Fruit fly (Drosophila melanogaster) whole organism, embryonic: ENCODE measurements around the gene Rpn1.

Source experiments
- Abd-B ChIP-seq: fragments of 200-800 bp; sonication (Bioruptor generic); optimal IDR thresholded peaks from 2 replicates; lab custom pipeline; 2018; ENCODE audit warnings: missing biosample characterization, mild to moderate bottlenecking, missing genetic modification characterization, moderate library complexity
- BtbVII ChIP-seq: fragments of 200-800 bp; sonication (Bioruptor generic); optimal IDR thresholded peaks from 3 replicates; lab custom pipeline; 2017; ENCODE audit warnings: missing biosample characterization, mild to moderate bottlenecking, missing genetic modification characterization
- CG10274 ChIP-seq: fragments of 200-800 bp; sonication (Bioruptor generic); optimal IDR thresholded peaks from 3 replicates; lab custom pipeline; 2017; ENCODE audit warnings: missing biosample characterization, mild to moderate bottlenecking, missing genetic modification characterization
- CG10321 ChIP-seq: fragments of 200-800 bp; sonication (Bioruptor generic); IDR thresholded peaks from 2 replicates; pipeline ENCODE4 v1.3.6; 2022; ENCODE audit warnings: missing biosample characterization, missing genetic modification characterization
- CG10565 ChIP-seq: fragments of 200-800 bp; sonication (Bioruptor generic); optimal IDR thresholded peaks from 3 replicates; lab custom pipeline; 2016; ENCODE audit warnings: missing biosample characterization, mild to moderate bottlenecking, missing genetic modification characterization
- CG10959 ChIP-seq: fragments of 200-800 bp; sonication (Bioruptor generic); IDR thresholded peaks from 2 replicates; pipeline ENCODE4 v1.3.6; 2022; ENCODE audit warnings: missing biosample characterization, missing genetic modification characterization
- CG11504 ChIP-seq: fragments of 200-800 bp; sonication (Bioruptor generic); optimal IDR thresholded peaks from 3 replicates; lab custom pipeline; 2019; ENCODE audit warnings: missing biosample characterization, mild to moderate bottlenecking, missing genetic modification characterization, moderate library complexity
- CG12236 ChIP-seq: fragments of 200-800 bp; sonication (Bioruptor generic); optimal IDR thresholded peaks from 2 replicates; lab custom pipeline; 2016; ENCODE audit warnings: missing biosample characterization, missing genetic modification characterization
- CG13296 ChIP-seq: fragments of 200-800 bp; sonication (Bioruptor generic); optimal IDR thresholded peaks from 3 replicates; lab custom pipeline; 2018; ENCODE audit warnings: missing biosample characterization, mild to moderate bottlenecking, missing genetic modification characterization
- CG13894 ChIP-seq: fragments of 200-800 bp; sonication (Bioruptor generic); optimal IDR thresholded peaks from 3 replicates; lab custom pipeline; 2018; ENCODE audit warnings: missing biosample characterization, mild to moderate bottlenecking, missing genetic modification characterization, moderate library complexity
- CG15269 ChIP-seq: fragments of 200-800 bp; sonication (Bioruptor generic); optimal IDR thresholded peaks from 2 replicates; lab custom pipeline; 2018; ENCODE audit warnings: missing biosample characterization, mild to moderate bottlenecking, missing genetic modification characterization, moderate library complexity
- CG1529 ChIP-seq: fragments of 200-800 bp; sonication (Bioruptor generic); optimal IDR thresholded peaks from 3 replicates; lab custom pipeline; 2018; ENCODE audit warnings: missing biosample characterization, missing genetic modification characterization
- CG15514 ChIP-seq: fragments of 200-800 bp; sonication (Bioruptor generic); optimal IDR thresholded peaks from 3 replicates; lab custom pipeline; 2017; ENCODE audit warnings: missing biosample characterization, missing genetic modification characterization, mild to moderate bottlenecking, moderate library complexity, missing genetic modification reagents
- CG18262 ChIP-seq: fragments of 200-800 bp; optimal IDR thresholded peaks from 3 replicates; lab custom pipeline; 2019; ENCODE audit warnings: missing biosample characterization, mild to moderate bottlenecking, missing genetic modification characterization, moderate library complexity
- CG18599 ChIP-seq: fragments of 200-800 bp; sonication (Bioruptor generic); optimal IDR thresholded peaks from 3 replicates; lab custom pipeline; 2017; ENCODE audit warnings: missing biosample characterization, missing genetic modification characterization, mild to moderate bottlenecking, moderate library complexity, missing genetic modification reagents
- CG2199 ChIP-seq: fragments of 200-800 bp; sonication (Bioruptor generic); IDR thresholded peaks from 3 replicates; pipeline ENCODE4 v1.3.6; 2022; ENCODE audit warnings: missing biosample characterization, missing genetic modification characterization
- CG2875 ChIP-seq: fragments of 200-800 bp; sonication (Bioruptor generic); optimal IDR thresholded peaks from 2 replicates; lab custom pipeline; 2017; ENCODE audit warnings: missing biosample characterization, mild to moderate bottlenecking, missing genetic modification characterization, missing genetic modification reagents
- CG4328 ChIP-seq: fragments of 200-800 bp; sonication (Bioruptor generic); optimal IDR thresholded peaks from 3 replicates; lab custom pipeline; 2017; ENCODE audit warnings: missing biosample characterization, missing genetic modification reagents, missing genetic modification characterization
- CG5245 ChIP-seq: fragments of 200-800 bp; sonication (Bioruptor generic); optimal IDR thresholded peaks from 3 replicates; lab custom pipeline; 2016; ENCODE audit warnings: missing biosample characterization, missing genetic modification characterization
- CG6813 ChIP-seq: fragments of 200-800 bp; sonication (Bioruptor generic); optimal IDR thresholded peaks from 2 replicates; lab custom pipeline; 2017; ENCODE audit warnings: missing biosample characterization, missing genetic modification characterization, mild to moderate bottlenecking, moderate library complexity, missing genetic modification reagents
- CG7786 ChIP-seq: fragments of 200-800 bp; sonication (Bioruptor generic); optimal IDR thresholded peaks from 2 replicates; lab custom pipeline; 2016; ENCODE audit warnings: missing biosample characterization, missing genetic modification characterization
- CG7987 ChIP-seq: fragments of 200-800 bp; sonication (Bioruptor generic); optimal IDR thresholded peaks from 2 replicates; lab custom pipeline; 2018; ENCODE audit warnings: missing biosample characterization, mild to moderate bottlenecking, missing genetic modification characterization, moderate library complexity
- CG8290 ChIP-seq, 3 experiments: fragments of 200-800 bp; sonication (Bioruptor generic); optimal IDR thresholded peaks; 2 replicates each; lab custom pipeline; 2016 to 2019; ENCODE audit warnings: missing biosample characterization in 3 of 3, missing genetic modification characterization in 3 of 3, mild to moderate bottlenecking in 2 of 3, moderate library complexity in 1 of 3
- CG8359 ChIP-seq: fragments of 200-800 bp; sonication (Bioruptor generic); optimal IDR thresholded peaks from 2 replicates; lab custom pipeline; 2017; ENCODE audit warnings: missing biosample characterization, mild to moderate bottlenecking, missing genetic modification characterization, borderline replicate concordance
- Dp ChIP-seq: fragments of 200-800 bp; sonication (Bioruptor generic); optimal IDR thresholded peaks from 2 replicates; lab custom pipeline; 2018; ENCODE audit warnings: missing biosample characterization, mild to moderate bottlenecking, missing genetic modification characterization, moderate library complexity
- Dref ChIP-seq: fragments of 200-800 bp; sonication (Bioruptor generic); IDR thresholded peaks from 2 replicates; pipeline ENCODE4 v1.3.6; 2022; ENCODE audit warnings: missing biosample characterization, missing genetic modification characterization
- E2f1 ChIP-seq: fragments of 200-800 bp; sonication (Bioruptor generic); IDR thresholded peaks from 2 replicates; pipeline ENCODE4 v1.3.6; 2022; ENCODE audit warnings: missing biosample characterization, missing genetic modification characterization
- Gsc ChIP-seq: fragments of 200-800 bp; sonication (Bioruptor generic); IDR thresholded peaks from 2 replicates; pipeline ENCODE4 v1.3.6; 2022; ENCODE audit warnings: missing biosample characterization, missing genetic modification characterization
- HLH3B ChIP-seq: fragments of 200-800 bp; sonication (Bioruptor generic); IDR thresholded peaks from 2 replicates; pipeline ENCODE4 v1.3.6; 2022; ENCODE audit warnings: missing biosample characterization, missing genetic modification characterization
- HLH4C ChIP-seq: fragments of 200-800 bp; sonication (Bioruptor generic); IDR thresholded peaks from 3 replicates; pipeline ENCODE4 v1.3.6; 2022; ENCODE audit warnings: missing biosample characterization, missing genetic modification characterization; ENCODE audit not compliant: partially characterized antibody
- Hand ChIP-seq: fragments of 200-800 bp; sonication (Bioruptor generic); optimal IDR thresholded peaks from 2 replicates; lab custom pipeline; 2017; ENCODE audit warnings: mild to moderate bottlenecking, missing biosample characterization, missing genetic modification reagents, missing genetic modification characterization
- Jarid2 ChIP-seq: fragments of 200-800 bp; sonication (Bioruptor generic); optimal IDR thresholded peaks from 3 replicates; lab custom pipeline; 2017; ENCODE audit warnings: mild to moderate bottlenecking, missing biosample characterization, missing genetic modification reagents, missing genetic modification characterization
- Nf-YC ChIP-seq: fragments of 200-800 bp; optimal IDR thresholded peaks from 3 replicates; lab custom pipeline; 2019; ENCODE audit warnings: missing biosample characterization, mild to moderate bottlenecking, missing genetic modification characterization, moderate library complexity
- TFAM ChIP-seq: fragments of 200-800 bp; sonication (Bioruptor generic); optimal IDR thresholded peaks from 2 replicates; lab custom pipeline; 2017; ENCODE audit warnings: missing biosample characterization, missing genetic modification characterization, inconsistent platforms
- Taf1 ChIP-seq: fragments of 200-800 bp; sonication (Bioruptor generic); IDR thresholded peaks from 2 replicates; pipeline ENCODE4 v1.3.6; 2022; ENCODE audit warnings: missing biosample characterization, missing genetic modification characterization
- ab ChIP-seq: fragments of 200-800 bp; sonication (Bioruptor generic); optimal IDR thresholded peaks from 2 replicates; lab custom pipeline; 2016; ENCODE audit warnings: missing biosample characterization, missing genetic modification characterization
- br ChIP-seq: fragments of >200 bp; optimal IDR thresholded peaks from 2 replicates; lab custom pipeline; 2017
- caup ChIP-seq: fragments of 200-800 bp; sonication (Bioruptor generic); optimal IDR thresholded peaks from 3 replicates; lab custom pipeline; 2017; ENCODE audit warnings: missing biosample characterization, mild to moderate bottlenecking, missing genetic modification characterization, moderate library complexity; ENCODE audit not compliant: severe bottlenecking
- chm ChIP-seq: fragments of 200-800 bp; sonication (Bioruptor generic); IDR thresholded peaks from 2 replicates; pipeline ENCODE4 v1.3.6; 2022; ENCODE audit warnings: missing biosample characterization, missing genetic modification characterization
- crc ChIP-seq: fragments of 200-800 bp; sonication (Bioruptor generic); optimal IDR thresholded peaks from 2 replicates; lab custom pipeline; 2016; ENCODE audit warnings: missing biosample characterization, missing genetic modification characterization
- fd96Cb ChIP-seq: fragments of 200-800 bp; sonication (Bioruptor generic); optimal IDR thresholded peaks from 2 replicates; lab custom pipeline; 2018; ENCODE audit warnings: missing biosample characterization, mild to moderate bottlenecking, missing genetic modification characterization, moderate library complexity
- lola ChIP-seq, 3 experiments: fragments of >200 bp in 2 of 3; fragments of 200-800 bp in 1 of 3; sonication (Bioruptor generic) in 1 of 3; optimal IDR thresholded peaks; 2 replicates each; lab custom pipeline; 2017 to 2019; ENCODE audit warnings: missing biosample characterization in 3 of 3, missing genetic modification characterization in 3 of 3, mild to moderate bottlenecking in 1 of 3, moderate library complexity in 1 of 3
- mld ChIP-seq: fragments of 200-800 bp; sonication (Bioruptor generic); IDR thresholded peaks from 3 replicates; pipeline ENCODE4 v1.3.6; 2022; ENCODE audit warnings: missing biosample characterization, missing genetic modification characterization; ENCODE audit not compliant: partially characterized antibody
- nau ChIP-seq: fragments of 200-800 bp; sonication (Bioruptor generic); optimal IDR thresholded peaks from 3 replicates; lab custom pipeline; 2017; ENCODE audit warnings: missing biosample characterization, mild to moderate bottlenecking, missing genetic modification characterization, missing genetic modification reagents
- nom ChIP-seq: fragments of 200-800 bp; sonication (Bioruptor generic); optimal IDR thresholded peaks from 2 replicates; lab custom pipeline; 2017; ENCODE audit warnings: missing biosample characterization, missing genetic modification characterization, mild to moderate bottlenecking, moderate library complexity, missing genetic modification reagents
- pros ChIP-seq: fragments of 200-800 bp; sonication (Bioruptor generic); optimal IDR thresholded peaks from 3 replicates; lab custom pipeline; 2019; ENCODE audit warnings: missing biosample characterization, mild to moderate bottlenecking, missing genetic modification characterization, moderate library complexity
- row ChIP-seq: fragments of 200-800 bp; sonication (Bioruptor generic); IDR thresholded peaks from 3 replicates; pipeline ENCODE4 v1.3.6; 2022; ENCODE audit warnings: missing biosample characterization, missing genetic modification characterization
- schlank ChIP-seq: fragments of 200-800 bp; sonication (Bioruptor generic); optimal IDR thresholded peaks from 2 replicates; lab custom pipeline; 2018; ENCODE audit warnings: missing biosample characterization, mild to moderate bottlenecking, missing genetic modification characterization
- seq ChIP-seq: fragments of 200-800 bp; sonication (Bioruptor generic); IDR thresholded peaks from 2 replicates; pipeline ENCODE4 v1.3.6; 2022; ENCODE audit warnings: missing biosample characterization, missing genetic modification characterization
- sim ChIP-seq: fragments of 200-800 bp; sonication (Bioruptor generic); IDR thresholded peaks from 2 replicates; pipeline ENCODE4 v1.3.6; 2022; ENCODE audit warnings: missing biosample characterization, missing genetic modification characterization

The Rpn1 gene

dm6 chr3L:19872465-19872883, 42.4 kb upstream of the Rpn1 start (continued):
- no peak for TF ChIP-seq CG8359 (GFP tag; lab: Kevin White, UChicago)
- no peak for TF ChIP-seq CG4328 (GFP tag; lab: Kevin White, UChicago)
- no peak for TF ChIP-seq CG1529 (GFP tag; lab: Kevin White, UChicago)
- no peak for TF ChIP-seq CG5245 (GFP tag; lab: Kevin White, UChicago)
- TF ChIP-seq HLH3B (GFP tag; lab: Robert Waterston, UW) = no peak
- no peak for TF ChIP-seq nom (GFP tag; lab: Kevin White, UChicago)
- no peak for TF ChIP-seq CG6813 (GFP tag; lab: Kevin White, UChicago)
- TF ChIP-seq fd96Cb = no peak
- no peak for TF ChIP-seq Nf-YC (tag; lab: Kevin White, UChicago)
- no peak for TF ChIP-seq mld
- TF ChIP-seq seq = 0 out of 2 replicates have a peak, but pooled peaks have one; percentile 22
- no peak for TF ChIP-seq lola (GFP tag; optimal IDR thresholded peaks at IDR 0.05; lab: Kevin White, UChicago)
- TF ChIP-seq CG2875 = no peak
- no peak for TF ChIP-seq sim
- TF ChIP-seq chm (GFP tag; lab: Robert Waterston, UW) = no peak
- no peak for TF ChIP-seq TFAM (GFP tag; lab: Kevin White, UChicago)
- no peak for TF ChIP-seq HLH4C (GFP tag; lab: Robert Waterston, UW)
- no peak for TF ChIP-seq Dp (GFP tag; lab: Kevin White, UChicago)
- TF ChIP-seq CG18262 (tag; lab: Kevin White, UChicago) = no peak
- no peak for TF ChIP-seq Abd-B (GFP tag; lab: Kevin White, UChicago)
- TF ChIP-seq E2f1 = no peak
- TF ChIP-seq row (GFP tag; lab: Robert Waterston, UW) = no peak
- TF ChIP-seq Gsc = no peak
- TF ChIP-seq CG2199 (GFP tag; lab: Robert Waterston, UW) = 0 out of 3 replicates have a peak, but pooled peaks have one; percentile 49
- 0 out of 2 replicates have a peak, but pooled peaks have one; percentile 25 for TF ChIP-seq Dref (GFP tag; lab: Robert Waterston, UW)
- no peak for TF ChIP-seq Hand (GFP tag; lab: Kevin White, UChicago)
- TF ChIP-seq ab (GFP tag; lab: Kevin White, UChicago) = no peak
- no peak for TF ChIP-seq CG13894 (tag; lab: Kevin White, UChicago)
- TF ChIP-seq CG7786 (GFP tag; lab: Kevin White, UChicago) = no peak
- no peak for TF ChIP-seq pros (GFP tag; lab: Kevin White, UChicago)
- TF ChIP-seq CG8290 (GFP tag; optimal IDR thresholded peaks at IDR 0.05; lab: Kevin White, UChicago) = no peak
- no peak for TF ChIP-seq CG8290 (tag; optimal IDR thresholded peaks at IDR 0.05; lab: Kevin White, UChicago)
- no peak for TF ChIP-seq CG10959 (GFP tag; lab: Robert Waterston, UW)
- TF ChIP-seq crc (GFP tag; lab: Kevin White, UChicago) = no peak
- TF ChIP-seq Taf1 (GFP tag; lab: Robert Waterston, UW) = no peak
- TF ChIP-seq CG15269 (tag; lab: Kevin White, UChicago) = no peak
- TF ChIP-seq CG11504 (tag; lab: Kevin White, UChicago) = no peak
- TF ChIP-seq CG15514 (GFP tag; lab: Kevin White, UChicago) = no peak
- no peak for TF ChIP-seq nau (GFP tag; lab: Kevin White, UChicago)
- no peak for TF ChIP-seq CG12236 (GFP tag; lab: Kevin White, UChicago)
- TF ChIP-seq schlank (tag; lab: Kevin White, UChicago) = no peak
- TF ChIP-seq CG10274 (GFP tag; lab: Kevin White, UChicago) = no peak
- no peak for TF ChIP-seq caup (GFP tag; lab: Kevin White, UChicago)
- no peak for TF ChIP-seq CG13296
- TF ChIP-seq Jarid2 (GFP tag; lab: Kevin White, UChicago) = no peak
- no peak for TF ChIP-seq CG10321
- TF ChIP-seq CG10565 = no peak
- no peak for TF ChIP-seq BtbVII (GFP tag; lab: Kevin White, UChicago)
- no peak for TF ChIP-seq br (lab: Kevin White, UChicago)
- TF ChIP-seq CG7987 (GFP tag; lab: Kevin White, UChicago) = peak; percentile 52
- no peak for TF ChIP-seq CG18599
